Worm (Caenorhabditis elegans) whole organism, young adult: Measurements from ENCODE around the gene T25E4.1.

Source experiments
- B0019.2 ChIP-seq: fragments of 200-800 bp; sonication (Bioruptor generic); conservative IDR thresholded peaks from 2 replicates; pipeline ENCODE4 v1.3.6; 2022; ENCODE audit warnings: missing genetic modification reagents, missing genetic modification characterization, missing compliant biosample characterization
- B0261.1 ChIP-seq: sonication (generic microtip); optimal IDR thresholded peaks from 2 replicates; lab custom pipeline; 2016; ENCODE audit warnings: mild to moderate bottlenecking, missing genetic modification characterization, moderate library complexity, missing compliant biosample characterization
- C06A6.2 ChIP-seq: fragments of 200-800 bp; sonication (Bioruptor generic); conservative IDR thresholded peaks from 2 replicates; pipeline ENCODE4 v1.3.6; 2022; ENCODE audit warnings: missing genetic modification characterization, missing compliant biosample characterization
- C17E4.6 ChIP-seq: fragments of 200-800 bp; sonication (Bioruptor generic); IDR thresholded peaks from 2 replicates; pipeline ENCODE4 v1.3.6; 2022; ENCODE audit warnings: missing genetic modification reagents, missing genetic modification characterization, missing compliant biosample characterization
- F33H1.4 ChIP-seq: fragments of 200-800 bp; sonication (Bioruptor generic); IDR thresholded peaks from 2 replicates; pipeline ENCODE4 v1.3.6; 2022; ENCODE audit warnings: missing genetic modification reagents, missing genetic modification characterization, missing compliant biosample characterization
- F37B4.10 ChIP-seq: fragments of 200-800 bp; sonication (Bioruptor generic); IDR thresholded peaks from 2 replicates; pipeline ENCODE4 v1.3.6; 2022; ENCODE audit warnings: missing genetic modification characterization, missing compliant biosample characterization
- F39B2.1 ChIP-seq: fragments of 200-800 bp; sonication (Bioruptor generic); IDR thresholded peaks from 2 replicates; pipeline ENCODE4 v1.3.6; 2022; ENCODE audit warnings: missing genetic modification reagents, missing genetic modification characterization, missing compliant biosample characterization
- F52B5.7 ChIP-seq: sonication (generic microtip); optimal IDR thresholded peaks from 2 replicates; lab custom pipeline; 2016; ENCODE audit warnings: mild to moderate bottlenecking, missing genetic modification characterization, missing compliant biosample characterization
- F57C9.4 ChIP-seq: sonication (generic microtip); optimal IDR thresholded peaks from 2 replicates; lab custom pipeline; 2017; ENCODE audit warnings: mild to moderate bottlenecking, missing genetic modification characterization, missing compliant biosample characterization
- K11D2.4 ChIP-seq: fragments of 200-800 bp; sonication (Bioruptor generic); IDR thresholded peaks from 2 replicates; pipeline ENCODE4 v1.3.6; 2022; ENCODE audit warnings: missing genetic modification reagents, missing genetic modification characterization, missing compliant biosample characterization
- K12H6.12 ChIP-seq: fragments of 200-800 bp; sonication (Bioruptor generic); optimal IDR thresholded peaks from 2 replicates; lab custom pipeline; 2018; ENCODE audit warnings: mild to moderate bottlenecking, missing genetic modification characterization, missing compliant biosample characterization
- Y53F4B.3 ChIP-seq: fragments of 200-800 bp; sonication (Bioruptor generic); IDR thresholded peaks from 2 replicates; pipeline ENCODE4 v1.3.6; 2022; ENCODE audit warnings: missing genetic modification reagents, missing genetic modification characterization, missing compliant biosample characterization
- ZK185.1 ChIP-seq: sonication (generic microtip); optimal IDR thresholded peaks from 2 replicates; lab custom pipeline; 2016; ENCODE audit warnings: mild to moderate bottlenecking, missing genetic modification characterization, missing compliant biosample characterization; ENCODE audit not compliant: poor library complexity, severe bottlenecking
- akir-1 ChIP-seq: fragments of 200-800 bp; sonication (Bioruptor generic); optimal IDR thresholded peaks from 2 replicates; lab custom pipeline; 2018; ENCODE audit warnings: mild to moderate bottlenecking, missing genetic modification characterization, moderate library complexity, missing compliant biosample characterization
- atf-7 ChIP-seq: sonication (generic microtip); optimal IDR thresholded peaks from 2 replicates; lab custom pipeline; 2017; ENCODE audit warnings: mild to moderate bottlenecking, missing genetic modification characterization, missing compliant biosample characterization
- bed-1 ChIP-seq: fragments of 200-800 bp; sonication (Bioruptor generic); IDR thresholded peaks from 2 replicates; pipeline ENCODE4 v1.3.6; 2022; ENCODE audit warnings: missing genetic modification reagents, missing genetic modification characterization, missing compliant biosample characterization
- ccch-3 ChIP-seq: fragments of 200-800 bp; sonication (Bioruptor generic); optimal IDR thresholded peaks from 2 replicates; lab custom pipeline; 2018; ENCODE audit warnings: mild to moderate bottlenecking, missing genetic modification characterization, missing compliant biosample characterization
- cebp-1 ChIP-seq, 2 experiments: fragments of 200-800 bp in 1 of 2; sonication (Bioruptor generic) in 1 of 2; sonication (generic microtip) in 1 of 2; IDR thresholded peaks in 1 of 2; optimal IDR thresholded peaks in 1 of 2; 2 replicates each; pipeline versions ENCODE4 v1.3.6 to Lab custom; 2017 to 2022; ENCODE audit warnings: missing compliant biosample characterization in 2 of 2, missing genetic modification characterization in 2 of 2, mild to moderate bottlenecking in 1 of 2, missing genetic modification reagents in 1 of 2, moderate library complexity in 1 of 2
- ceh-58 ChIP-seq: fragments of 200-800 bp; sonication (Bioruptor generic); IDR thresholded peaks from 2 replicates; pipeline ENCODE4 v1.3.6; 2022; ENCODE audit warnings: missing genetic modification characterization, missing compliant biosample characterization
- ceh-79 ChIP-seq: sonication (generic microtip); optimal IDR thresholded peaks from 2 replicates; lab custom pipeline; 2017; ENCODE audit warnings: mild to moderate bottlenecking, missing genetic modification characterization, missing compliant biosample characterization
- die-1 ChIP-seq: sonication (generic microtip); optimal IDR thresholded peaks from 2 replicates; lab custom pipeline; 2016; ENCODE audit warnings: missing genotype, mild to moderate bottlenecking, missing genetic modification characterization, missing compliant biosample characterization
- dox-1 ChIP-seq: fragments of 200-800 bp; sonication (Bioruptor generic); IDR thresholded peaks from 2 replicates; pipeline ENCODE4 v1.3.6; 2022; ENCODE audit warnings: missing genetic modification reagents, missing genetic modification characterization, missing compliant biosample characterization
- dpl-1 ChIP-seq: fragments of 150-350 bp; optimal IDR thresholded peaks from 2 replicates; lab custom pipeline; 2014; ENCODE audit warnings: missing biosample characterization, missing genetic modification reagents, missing genetic modification characterization
- efl-1 ChIP-seq: fragments of 150-350 bp; optimal IDR thresholded peaks from 2 replicates; lab custom pipeline; 2014; ENCODE audit warnings: missing biosample characterization, missing genetic modification reagents, missing genetic modification characterization
- hlh-12 ChIP-seq: sonication (generic microtip); optimal IDR thresholded peaks from 2 replicates; lab custom pipeline; 2016; ENCODE audit warnings: missing genetic modification characterization, missing compliant biosample characterization
- let-607 ChIP-seq, 2 experiments: fragments of 200-800 bp in 1 of 2; sonication (Bioruptor generic) in 1 of 2; sonication (generic microtip) in 1 of 2; optimal IDR thresholded peaks; 2 replicates each; lab custom pipeline; 2016 to 2018; ENCODE audit warnings: mild to moderate bottlenecking in 2 of 2, missing compliant biosample characterization in 2 of 2, missing genetic modification characterization in 2 of 2, moderate library complexity in 2 of 2, missing genotype in 1 of 2
- lin-26 ChIP-seq: fragments of 200-800 bp; sonication (Bioruptor generic); IDR thresholded peaks from 2 replicates; pipeline ENCODE4 v1.3.6; 2022; ENCODE audit warnings: missing genetic modification reagents, missing genetic modification characterization, missing compliant biosample characterization
- lir-1 ChIP-seq: fragments of 200-800 bp; sonication (Bioruptor generic); conservative IDR thresholded peaks from 2 replicates; pipeline ENCODE4 v1.3.6; 2022; ENCODE audit warnings: missing genetic modification reagents, missing genetic modification characterization, missing compliant biosample characterization
- lsy-27 ChIP-seq: sonication (generic microtip); optimal IDR thresholded peaks from 2 replicates; lab custom pipeline; 2017; ENCODE audit warnings: missing genetic modification characterization, mild to moderate bottlenecking, missing compliant biosample characterization, antibody characterized with exemption, missing genotype, borderline replicate concordance; ENCODE audit not compliant: insufficient read depth
- madf-3 ChIP-seq: fragments of 200-800 bp; sonication (Bioruptor generic); IDR thresholded peaks from 2 replicates; pipeline ENCODE4 v1.3.6; 2022; ENCODE audit warnings: missing genetic modification reagents, missing genetic modification characterization, missing compliant biosample characterization
- mcd-1 ChIP-seq: fragments of 200-800 bp; sonication (Bioruptor generic); IDR thresholded peaks from 2 replicates; pipeline ENCODE4 v1.3.6; 2022; ENCODE audit warnings: missing genetic modification reagents, missing genetic modification characterization, missing compliant biosample characterization
- mes-4 ChIP-seq: sonication (generic microtip); optimal IDR thresholded peaks from 2 replicates; lab custom pipeline; 2016; ENCODE audit warnings: missing genotype, missing genetic modification characterization, missing compliant biosample characterization
- nfya-1 ChIP-seq: sonication (generic microtip); optimal IDR thresholded peaks from 2 replicates; lab custom pipeline; 2017; ENCODE audit warnings: antibody characterized with exemption, missing compliant biosample characterization, missing genetic modification characterization, borderline replicate concordance; ENCODE audit not compliant: insufficient read depth
- nfya-2 ChIP-seq: fragments of 200-800 bp; sonication (Bioruptor generic); IDR thresholded peaks from 2 replicates; pipeline ENCODE4 v1.3.6; 2022; ENCODE audit warnings: missing genetic modification reagents, missing genetic modification characterization, missing compliant biosample characterization
- nhr-120 ChIP-seq: fragments of 200-800 bp; sonication (Bioruptor generic); IDR thresholded peaks from 2 replicates; pipeline ENCODE4 v1.3.6; 2022; ENCODE audit warnings: missing genetic modification characterization, missing compliant biosample characterization
- nhr-80 ChIP-seq: sonication (generic microtip); optimal IDR thresholded peaks from 2 replicates; lab custom pipeline; 2016; ENCODE audit warnings: missing genetic modification characterization, missing compliant biosample characterization
- pbrm-1 ChIP-seq: fragments of 200-800 bp; sonication (Bioruptor generic); IDR thresholded peaks from 2 replicates; pipeline ENCODE4 v1.3.6; 2022; ENCODE audit warnings: missing genetic modification reagents, missing genetic modification characterization, missing compliant biosample characterization
- rec-8 ChIP-seq, 2 experiments: sonication (generic microtip); optimal IDR thresholded peaks; 2 replicates each; lab custom pipeline; 2016; ENCODE audit warnings: mild to moderate bottlenecking in 2 of 2, missing genetic modification characterization in 2 of 2, missing genetic modification reagents in 2 of 2, missing genotype in 2 of 2, missing biosample characterization in 1 of 2, missing compliant biosample characterization in 1 of 2, moderate library complexity in 1 of 2
- repo-1 ChIP-seq: sonication (generic microtip); optimal IDR thresholded peaks from 2 replicates; lab custom pipeline; 2017; ENCODE audit warnings: mild to moderate bottlenecking, missing genetic modification characterization, missing compliant biosample characterization
- sea-2 ChIP-seq: fragments of 200-800 bp; sonication (Bioruptor generic); IDR thresholded peaks from 2 replicates; pipeline ENCODE4 v1.3.6; 2022; ENCODE audit warnings: missing genetic modification characterization, missing compliant biosample characterization
- snpc-1.3 ChIP-seq: sonication (generic microtip); optimal IDR thresholded peaks from 2 replicates; lab custom pipeline; 2017; ENCODE audit warnings: missing genetic modification characterization, mild to moderate bottlenecking, missing compliant biosample characterization, antibody characterized with exemption, moderate library complexity, missing genotype, missing genetic modification reagents; ENCODE audit not compliant: insufficient read depth
- snpc-3.4 ChIP-seq: sonication (generic microtip); optimal IDR thresholded peaks from 2 replicates; lab custom pipeline; 2017; ENCODE audit warnings: missing genetic modification characterization, mild to moderate bottlenecking, missing compliant biosample characterization, antibody characterized with exemption, moderate library complexity, missing genotype, missing genetic modification reagents
- tbp1 ChIP-seq: fragments of 200-800 bp; sonication (Bioruptor generic); optimal IDR thresholded peaks from 2 replicates; lab custom pipeline; 2018; ENCODE audit warnings: mild to moderate bottlenecking, missing genetic modification characterization, missing compliant biosample characterization
- tbx-9 ChIP-seq: sonication (generic microtip); optimal IDR thresholded peaks from 2 replicates; lab custom pipeline; 2016; ENCODE audit warnings: borderline replicate concordance, missing genetic modification characterization, inconsistent platforms, missing compliant biosample characterization
- ztf-18 ChIP-seq: sonication (generic microtip); optimal IDR thresholded peaks from 2 replicates; lab custom pipeline; 2016; ENCODE audit warnings: missing genotype, mild to moderate bottlenecking, missing genetic modification characterization, missing compliant biosample characterization
- ztf-25 ChIP-seq: fragments of 200-800 bp; sonication (Bioruptor generic); IDR thresholded peaks from 2 replicates; pipeline ENCODE4 v1.3.6; 2022; ENCODE audit warnings: missing genetic modification reagents, missing genetic modification characterization, missing compliant biosample characterization
- ztf-26 ChIP-seq: sonication (generic microtip); optimal IDR thresholded peaks from 2 replicates; lab custom pipeline; 2017; ENCODE audit warnings: missing genetic modification characterization, missing compliant biosample characterization
- ztf-6 ChIP-seq: fragments of 200-800 bp; sonication (Bioruptor generic); IDR thresholded peaks from 2 replicates; pipeline ENCODE4 v1.3.6; 2022; ENCODE audit warnings: missing genetic modification reagents, missing genetic modification characterization, missing compliant biosample characterization

The T25E4.1 gene

ce11 chrII:5574925-5575324 lies 3.2 kb upstream of the T25E4.1 start (continued):
- no peak for TF ChIP-seq K11D2.4
- TF ChIP-seq F33H1.4 (GFP tag; lab: Robert Waterston, UW), result no peak
- TF ChIP-seq F39B2.1 (GFP tag; lab: Robert Waterston, UW), result no peak
- TF ChIP-seq mes-4 (tag; lab: Kevin White, UChicago), result no peak
- TF ChIP-seq ztf-25 (GFP tag; lab: Robert Waterston, UW), result no peak
- peak; percentile 38; the same call in 1 of the 2 replicates for TF ChIP-seq mcd-1 (GFP tag; lab: Robert Waterston, UW)
- TF ChIP-seq rec-8 (tag; optimal IDR thresholded peaks at IDR 0.05; lab: Kevin White, UChicago), result no peak
- no peak for TF ChIP-seq tbp1
- no peak for TF ChIP-seq B0261.1 (tag; lab: Kevin White, UChicago)
- no peak for TF ChIP-seq nhr-120 (GFP tag; lab: Robert Waterston, UW)
- TF ChIP-seq ztf-18 (tag; lab: Kevin White, UChicago), result no peak
- peak; percentile 49 to 76 for TF ChIP-seq let-607 (tag; optimal IDR thresholded peaks at IDR 0.05; lab: Kevin White, UChicago)
- no peak for TF ChIP-seq nfya-1 (tag; lab: Kevin White, UChicago)
- no peak for TF ChIP-seq dpl-1 (GFP tag; lab: Kevin White, UChicago)
- TF ChIP-seq cebp-1 (GFP tag; IDR thresholded peaks at IDR 0.05; lab: Robert Waterston, UW), result no peak
- TF ChIP-seq cebp-1 (tag; optimal IDR thresholded peaks at IDR 0.05; lab: Kevin White, UChicago), result peak; percentile 40
- no peak for TF ChIP-seq tbx-9 (tag; lab: Kevin White, UChicago)
- TF ChIP-seq Y53F4B.3 (GFP tag; lab: Robert Waterston, UW), result no peak
- TF ChIP-seq atf-7, result peak; percentile 70
- TF ChIP-seq B0019.2 (GFP tag; lab: Robert Waterston, UW), result no peak
- peak; percentile 36; the same call in 1 of the 2 replicates for TF ChIP-seq pbrm-1 (GFP tag; lab: Robert Waterston, UW)
- TF ChIP-seq C06A6.2 (GFP tag; lab: Robert Waterston, UW), result 0 out of 2 replicates have a peak, but pooled peaks have one; percentile 26
- no peak for TF ChIP-seq ZK185.1 (tag; lab: Kevin White, UChicago)
- peak; percentile 45; the same call in 1 of the 2 replicates for TF ChIP-seq dox-1
- no peak for TF ChIP-seq F37B4.10 (GFP tag; lab: Robert Waterston, UW)
- 0 out of 2 replicates have a peak, but pooled peaks have one; percentile 47 for TF ChIP-seq bed-1 (GFP tag; lab: Robert Waterston, UW)
- no peak for TF ChIP-seq akir-1 (GFP tag; lab: Kevin White, UChicago)
- TF ChIP-seq snpc-3.4, result no peak
- TF ChIP-seq nhr-80, result no peak
- no peak for TF ChIP-seq efl-1
- TF ChIP-seq lsy-27 (tag; lab: Kevin White, UChicago), result no peak
- TF ChIP-seq F57C9.4 (tag; lab: Kevin White, UChicago), result no peak
- TF ChIP-seq madf-3, result peak; percentile 67; the same call in 1 of the 2 replicates
- TF ChIP-seq K12H6.12 (tag; lab: Kevin White, UChicago), result peak; percentile 20
- TF ChIP-seq lir-1 (GFP tag; lab: Robert Waterston, UW), result no peak
- TF ChIP-seq repo-1, result peak; percentile 86
- TF ChIP-seq F52B5.7 (tag; lab: Kevin White, UChicago), result peak; percentile 62
- no peak for TF ChIP-seq nfya-2 (GFP tag; lab: Robert Waterston, UW)
- TF ChIP-seq sea-2 (GFP tag; lab: Robert Waterston, UW), result no peak
- no peak for TF ChIP-seq ztf-26 (tag; lab: Kevin White, UChicago)
- no peak for TF ChIP-seq ccch-3 (GFP tag; lab: Kevin White, UChicago)
- no peak for TF ChIP-seq ztf-6 (GFP tag; lab: Robert Waterston, UW)
- no peak for TF ChIP-seq ceh-79 (tag; lab: Kevin White, UChicago)
- no peak for TF ChIP-seq hlh-12 (tag; lab: Kevin White, UChicago)
- peak; percentile 37; the same call in 1 of the 2 replicates for TF ChIP-seq lin-26 (GFP tag; lab: Robert Waterston, UW)
- no peak for TF ChIP-seq C17E4.6
- no peak for TF ChIP-seq ceh-58 (GFP tag; lab: Robert Waterston, UW)
- TF ChIP-seq die-1 (tag; lab: Kevin White, UChicago), result no peak
- TF ChIP-seq snpc-1.3 (tag; lab: Kevin White, UChicago), result no peak
